Fruit fly (Drosophila melanogaster) whole organism, embryonic: ENCODE data around the gene CG12096.

Experiments
- Atf6 ChIP-seq: fragments of 200-800 bp; sonication (Bioruptor generic); IDR thresholded peaks from 2 replicates; pipeline ENCODE4 v1.3.6; 2022; ENCODE audit warnings: missing biosample characterization, missing genetic modification characterization
- CG10959 ChIP-seq: fragments of 200-800 bp; sonication (Bioruptor generic); IDR thresholded peaks from 2 replicates; pipeline ENCODE4 v1.3.6; 2022; ENCODE audit warnings: missing biosample characterization, missing genetic modification characterization
- CG11456 ChIP-seq: fragments of 200-800 bp; sonication (Bioruptor generic); IDR thresholded peaks from 3 replicates; pipeline ENCODE4 v1.3.6; 2022; ENCODE audit warnings: missing biosample characterization, missing genetic modification characterization
- CG11696 ChIP-seq: fragments of 200-800 bp; sonication (Bioruptor generic); IDR thresholded peaks from 2 replicates; pipeline ENCODE4 v1.3.6; 2022; ENCODE audit warnings: missing biosample characterization, missing genetic modification characterization
- CG1233 ChIP-seq: fragments of 200-800 bp; sonication (Bioruptor generic); optimal IDR thresholded peaks from 4 replicates; lab custom pipeline; 2018; ENCODE audit warnings: missing biosample characterization, mild to moderate bottlenecking, missing genetic modification characterization
- CG13287 ChIP-seq: fragments of 200-800 bp; sonication (Bioruptor generic); IDR thresholded peaks from 2 replicates; pipeline ENCODE4 v1.3.6; 2022; ENCODE audit warnings: missing biosample characterization, missing genetic modification characterization; ENCODE audit not compliant: partially characterized antibody
- CG13424 ChIP-seq: fragments of 200-800 bp; sonication (Bioruptor generic); optimal IDR thresholded peaks from 2 replicates; lab custom pipeline; 2019; ENCODE audit warnings: missing biosample characterization, mild to moderate bottlenecking, missing genetic modification characterization, moderate library complexity
- CG1603 ChIP-seq: fragments of 200-800 bp; sonication (Bioruptor generic); optimal IDR thresholded peaks from 2 replicates; lab custom pipeline; 2019; ENCODE audit warnings: missing biosample characterization, mild to moderate bottlenecking, missing genetic modification characterization, moderate library complexity
- CG1647 ChIP-seq: fragments of 200-800 bp; sonication (Bioruptor generic); optimal IDR thresholded peaks from 3 replicates; lab custom pipeline; 2016; ENCODE audit warnings: missing biosample characterization, missing genetic modification characterization
- CG17568 ChIP-seq: fragments of 200-800 bp; sonication (Bioruptor generic); optimal IDR thresholded peaks from 2 replicates; lab custom pipeline; 2018; ENCODE audit warnings: missing biosample characterization, mild to moderate bottlenecking, missing genetic modification characterization, moderate library complexity
- CG2202 ChIP-seq: fragments of 200-800 bp; sonication (Bioruptor generic); optimal IDR thresholded peaks from 2 replicates; lab custom pipeline; 2018; ENCODE audit warnings: missing biosample characterization, mild to moderate bottlenecking, missing genetic modification characterization
- CG2875 ChIP-seq: fragments of 200-800 bp; sonication (Bioruptor generic); optimal IDR thresholded peaks from 2 replicates; lab custom pipeline; 2017; ENCODE audit warnings: missing biosample characterization, mild to moderate bottlenecking, missing genetic modification characterization, missing genetic modification reagents
- CG30020 ChIP-seq: fragments of 200-800 bp; optimal IDR thresholded peaks from 2 replicates; lab custom pipeline; 2019; ENCODE audit warnings: missing biosample characterization, mild to moderate bottlenecking, missing genetic modification characterization, moderate library complexity
- CG31388 ChIP-seq: fragments of 200-800 bp; sonication (Bioruptor generic); optimal IDR thresholded peaks from 2 replicates; lab custom pipeline; 2016; ENCODE audit warnings: missing biosample characterization, missing genetic modification characterization
- CG3407 ChIP-seq: fragments of 200-800 bp; sonication (Bioruptor generic); optimal IDR thresholded peaks from 2 replicates; lab custom pipeline; 2018; ENCODE audit warnings: missing biosample characterization, mild to moderate bottlenecking, missing genetic modification characterization
- CG34376 ChIP-seq: fragments of 200-800 bp; sonication (Bioruptor generic); optimal IDR thresholded peaks from 2 replicates; lab custom pipeline; 2018; ENCODE audit warnings: missing biosample characterization, mild to moderate bottlenecking, missing genetic modification characterization
- CG42726 ChIP-seq: fragments of 200-800 bp; sonication (Bioruptor generic); IDR thresholded peaks from 2 replicates; pipeline ENCODE4 v1.3.6; 2022; ENCODE audit warnings: missing biosample characterization, missing genetic modification characterization; ENCODE audit not compliant: partially characterized antibody
- CG6272 ChIP-seq: fragments of 200-800 bp; sonication (Bioruptor generic); IDR thresholded peaks from 2 replicates; pipeline ENCODE4 v1.3.6; 2022; ENCODE audit warnings: missing biosample characterization, missing genetic modification characterization
- CG7556 ChIP-seq: fragments of 200-800 bp; sonication (Bioruptor generic); optimal IDR thresholded peaks from 2 replicates; lab custom pipeline; 2017; ENCODE audit warnings: missing biosample characterization, mild to moderate bottlenecking, missing genetic modification characterization
- CG7839 ChIP-seq: fragments of 200-800 bp; sonication (Bioruptor generic); optimal IDR thresholded peaks from 3 replicates; lab custom pipeline; 2018; ENCODE audit warnings: missing biosample characterization, mild to moderate bottlenecking, missing genetic modification characterization, moderate library complexity
- CG8478 ChIP-seq: fragments of >200 bp; optimal IDR thresholded peaks from 2 replicates; lab custom pipeline; 2018
- CG9876 ChIP-seq: fragments of 200-800 bp; sonication (Bioruptor generic); optimal IDR thresholded peaks from 2 replicates; lab custom pipeline; 2016; ENCODE audit warnings: missing biosample characterization, missing genetic modification characterization
- Dip3 ChIP-seq: fragments of 200-800 bp; sonication (Bioruptor generic); optimal IDR thresholded peaks from 3 replicates; lab custom pipeline; 2016; ENCODE audit warnings: missing biosample characterization, missing genetic modification characterization
- Dll ChIP-seq: fragments of 200-800 bp; sonication (Bioruptor generic); IDR thresholded peaks from 4 replicates; pipeline ENCODE4 v1.3.6; 2022; ENCODE audit warnings: missing biosample characterization, missing genetic modification characterization; ENCODE audit not compliant: partially characterized antibody
- Fer1 ChIP-seq: fragments of 200-800 bp; sonication (Bioruptor generic); optimal IDR thresholded peaks from 2 replicates; lab custom pipeline; 2017; ENCODE audit warnings: missing biosample characterization, mild to moderate bottlenecking, missing genetic modification characterization
- H2.0 ChIP-seq: fragments of 200-800 bp; sonication (Bioruptor generic); IDR thresholded peaks from 2 replicates; pipeline ENCODE4 v1.3.6; 2022; ENCODE audit warnings: missing biosample characterization, missing genetic modification characterization
- Hmr ChIP-seq: fragments of 200-800 bp; sonication (Bioruptor generic); optimal IDR thresholded peaks from 3 replicates; lab custom pipeline; 2017; ENCODE audit warnings: mild to moderate bottlenecking, missing biosample characterization, missing genetic modification reagents, missing genetic modification characterization
- Jarid2 ChIP-seq: fragments of 200-800 bp; sonication (Bioruptor generic); optimal IDR thresholded peaks from 3 replicates; lab custom pipeline; 2017; ENCODE audit warnings: mild to moderate bottlenecking, missing biosample characterization, missing genetic modification reagents, missing genetic modification characterization
- Nf-YB ChIP-seq: fragments of 200-800 bp; sonication (Bioruptor generic); optimal IDR thresholded peaks from 3 replicates; lab custom pipeline; 2019; ENCODE audit warnings: missing biosample characterization, mild to moderate bottlenecking, missing genetic modification characterization, moderate library complexity
- Ravus ChIP-seq: fragments of 200-800 bp; sonication (Bioruptor generic); IDR thresholded peaks from 2 replicates; pipeline ENCODE4 v1.3.6; 2022; ENCODE audit warnings: missing biosample characterization, missing genetic modification characterization
- Usf ChIP-seq: fragments of 200-800 bp; sonication (Bioruptor generic); optimal IDR thresholded peaks from 2 replicates; lab custom pipeline; 2017; ENCODE audit warnings: missing genotype, missing biosample characterization, missing genetic modification characterization
- abd-A ChIP-seq: fragments of 200-800 bp; sonication (Bioruptor generic); optimal IDR thresholded peaks from 3 replicates; lab custom pipeline; 2019; ENCODE audit warnings: missing biosample characterization, mild to moderate bottlenecking, missing genetic modification characterization, moderate library complexity
- ara ChIP-seq: fragments of 200-800 bp; sonication (Bioruptor generic); IDR thresholded peaks from 2 replicates; pipeline ENCODE4 v1.3.6; 2022; ENCODE audit warnings: missing biosample characterization, missing genetic modification characterization
- cas ChIP-seq: fragments of 200-800 bp; sonication (Bioruptor generic); IDR thresholded peaks from 2 replicates; pipeline ENCODE4 v1.3.6; 2022; ENCODE audit warnings: missing biosample characterization, missing genetic modification characterization
- corto ChIP-seq: fragments of 200-800 bp; sonication (Bioruptor generic); optimal IDR thresholded peaks from 2 replicates; lab custom pipeline; 2016; ENCODE audit warnings: missing biosample characterization, mild to moderate bottlenecking, missing genetic modification characterization, moderate library complexity
- disco-r ChIP-seq: fragments of 200-800 bp; sonication (Bioruptor generic); optimal IDR thresholded peaks from 2 replicates; lab custom pipeline; 2016; ENCODE audit warnings: missing biosample characterization, missing genetic modification characterization
- eve ChIP-seq, 2 experiments: fragments of >200 bp; optimal IDR thresholded peaks; 2 replicates each; lab custom pipeline; 2017; ENCODE audit warnings: missing biosample characterization in 2 of 2, missing genetic modification characterization in 2 of 2
- ewg ChIP-seq: fragments of 200-800 bp; sonication (Bioruptor generic); optimal IDR thresholded peaks from 3 replicates; lab custom pipeline; 2017; ENCODE audit warnings: mild to moderate bottlenecking, missing biosample characterization, missing genetic modification reagents, missing genetic modification characterization
- fd96Cb ChIP-seq: fragments of 200-800 bp; sonication (Bioruptor generic); optimal IDR thresholded peaks from 2 replicates; lab custom pipeline; 2018; ENCODE audit warnings: missing biosample characterization, mild to moderate bottlenecking, missing genetic modification characterization, moderate library complexity
- jing ChIP-seq: fragments of 200-800 bp; sonication (Bioruptor generic); optimal IDR thresholded peaks from 2 replicates; lab custom pipeline; 2018; ENCODE audit warnings: missing biosample characterization, mild to moderate bottlenecking, missing genetic modification characterization
- ken ChIP-seq: fragments of 200-800 bp; sonication (Bioruptor generic); IDR thresholded peaks from 3 replicates; pipeline ENCODE4 v1.3.6; 2022; ENCODE audit warnings: missing biosample characterization, missing genetic modification characterization
- knrl ChIP-seq: fragments of 200-800 bp; sonication (Bioruptor generic); IDR thresholded peaks from 3 replicates; pipeline ENCODE4 v1.3.6; 2022; ENCODE audit warnings: missing biosample characterization, missing genetic modification characterization; ENCODE audit not compliant: partially characterized antibody
- pho ChIP-seq: fragments of 200-800 bp; sonication (Bioruptor generic); optimal IDR thresholded peaks from 2 replicates; lab custom pipeline; 2016; ENCODE audit warnings: missing biosample characterization, missing genetic modification characterization
- pita ChIP-seq: fragments of 200-800 bp; sonication (Bioruptor generic); optimal IDR thresholded peaks from 2 replicates; lab custom pipeline; 2017; ENCODE audit warnings: missing biosample characterization, mild to moderate bottlenecking, missing genetic modification characterization
- repo ChIP-seq: fragments of 200-800 bp; sonication (Bioruptor generic); optimal IDR thresholded peaks from 2 replicates; lab custom pipeline; 2016; ENCODE audit warnings: missing biosample characterization, missing genetic modification characterization
- sens-2 ChIP-seq: fragments of 200-800 bp; sonication (Bioruptor generic); IDR thresholded peaks from 2 replicates; pipeline ENCODE4 v1.3.6; 2022; ENCODE audit warnings: missing biosample characterization, missing genetic modification characterization
- shn ChIP-seq: fragments of 200-800 bp; sonication (Bioruptor generic); optimal IDR thresholded peaks from 3 replicates; lab custom pipeline; 2016; ENCODE audit warnings: missing biosample characterization, missing genetic modification characterization
- sima ChIP-seq: fragments of 200-800 bp; sonication (Bioruptor generic); optimal IDR thresholded peaks from 2 replicates; lab custom pipeline; 2016; ENCODE audit warnings: missing biosample characterization, missing genetic modification characterization
- tap ChIP-seq: fragments of 200-800 bp; optimal IDR thresholded peaks from 3 replicates; lab custom pipeline; 2019; ENCODE audit warnings: missing biosample characterization, mild to moderate bottlenecking, missing genetic modification characterization, moderate library complexity
- toy ChIP-seq: fragments of 200-800 bp; sonication (Bioruptor generic); IDR thresholded peaks from 2 replicates; pipeline ENCODE4 v1.3.6; 2022; ENCODE audit warnings: missing biosample characterization, missing genetic modification characterization
- vnd ChIP-seq: fragments of 200-800 bp; sonication (Bioruptor generic); IDR thresholded peaks from 3 replicates; pipeline ENCODE4 v1.3.6; 2022; ENCODE audit warnings: missing biosample characterization, missing genetic modification characterization; ENCODE audit not compliant: partially characterized antibody

The CG12096 gene

DNA sequence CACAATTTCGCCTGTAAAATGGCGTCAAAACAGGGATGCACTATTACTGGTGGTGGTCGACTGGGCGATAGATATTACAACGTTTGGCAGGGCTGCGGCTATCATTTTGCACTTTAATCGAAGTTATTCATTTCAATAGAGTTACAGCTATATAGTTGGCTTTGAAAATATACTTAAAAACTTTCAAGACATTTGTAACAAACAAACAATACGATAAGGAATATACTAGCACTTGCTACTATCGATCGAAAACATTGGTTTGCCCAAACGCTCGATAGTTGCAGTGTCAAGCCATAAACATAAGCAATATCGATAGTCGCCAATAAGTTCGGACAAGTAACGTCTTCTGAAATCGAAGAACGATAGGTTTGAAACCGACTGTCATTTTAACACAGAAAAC, at the start of gene CG12096, which contains the start of gene Bap60:
TSS of gene CG12096 (plus strand) at position 124 of the 400 bp plus-strand sequence.
TSS of gene Bap60 (minus strand) at position 28 of the 400 bp plus-strand sequence.
- TF ChIP-seq CG2875 = no peak
- TF ChIP-seq CG3407 (GFP tag; lab: Kevin White, UChicago) = no peak
- peak; percentile 30; the same call in 1 of the 2 replicates for TF ChIP-seq H2.0 (GFP tag; lab: Robert Waterston, UW)
- no peak for TF ChIP-seq tap (tag; lab: Kevin White, UChicago)
- TF ChIP-seq Ravus (GFP tag; lab: Robert Waterston, UW) = no peak
- peak; percentile 74 for TF ChIP-seq CG9876
- peak; percentile 26; the same call in 1 of the 2 replicates for TF ChIP-seq Atf6 (GFP tag; lab: Robert Waterston, UW)
- TF ChIP-seq CG8478 = no peak
- peak; percentile 43 for TF ChIP-seq CG42726 (GFP tag; lab: Robert Waterston, UW)
- TF ChIP-seq Jarid2 = peak; percentile 9
- TF ChIP-seq CG1603 (tag; lab: Kevin White, UChicago) = peak; percentile 86
- TF ChIP-seq eve (GFP tag; optimal IDR thresholded peaks at IDR 0.05; lab: Kevin White, UChicago) = no peak
- peak; percentile 57 for TF ChIP-seq CG34376
- peak; percentile 80 for TF ChIP-seq Dip3
- TF ChIP-seq ewg = peak; percentile 45
- peak; percentile 84 for TF ChIP-seq pho (GFP tag; lab: Kevin White, UChicago)
- TF ChIP-seq Dll (GFP tag; lab: Robert Waterston, UW) = peak; percentile 97
- TF ChIP-seq shn (GFP tag; lab: Kevin White, UChicago) = peak; percentile 85
- TF ChIP-seq CG7839 (tag; lab: Kevin White, UChicago) = peak; percentile 80
- peak; percentile 26 for TF ChIP-seq jing
- TF ChIP-seq CG1233 (GFP tag; lab: Kevin White, UChicago) = peak; percentile 62
- no peak for TF ChIP-seq corto (GFP tag; lab: Kevin White, UChicago)
- peak; percentile 45 for TF ChIP-seq Nf-YB (GFP tag; lab: Kevin White, UChicago)
- peak; percentile 65 for TF ChIP-seq repo
- TF ChIP-seq CG1647 (GFP tag; lab: Kevin White, UChicago) = peak; percentile 67
- TF ChIP-seq CG13424 = peak; percentile 83
- no peak for TF ChIP-seq CG17568 (GFP tag; lab: Kevin White, UChicago)
- peak; percentile 57 for TF ChIP-seq disco-r (GFP tag; lab: Kevin White, UChicago)
- no peak for TF ChIP-seq CG11696
- peak; percentile 56 for TF ChIP-seq fd96Cb
- TF ChIP-seq sens-2 = no peak
- peak; percentile 97 for TF ChIP-seq knrl (GFP tag; lab: Robert Waterston, UW)
- TF ChIP-seq cas (GFP tag; lab: Robert Waterston, UW) = peak; percentile 39; the same call in 1 of the 2 replicates
- TF ChIP-seq sima (GFP tag; lab: Kevin White, UChicago) = peak; percentile 11
- no peak for TF ChIP-seq CG31388 (GFP tag; lab: Kevin White, UChicago)
- no peak for TF ChIP-seq abd-A
- peak; percentile 38; the same call in 1 of the 3 replicates for TF ChIP-seq CG11456 (GFP tag; lab: Robert Waterston, UW)
- no peak for TF ChIP-seq CG10959
- TF ChIP-seq ara (GFP tag; lab: Robert Waterston, UW) = peak; percentile 26; the same call in 1 of the 2 replicates
- TF ChIP-seq CG7556 (GFP tag; lab: Kevin White, UChicago) = peak; percentile 60
- TF ChIP-seq Fer1 (GFP tag; lab: Kevin White, UChicago) = peak; percentile 70
- TF ChIP-seq ken (GFP tag; lab: Robert Waterston, UW) = no peak
- TF ChIP-seq vnd (GFP tag; lab: Robert Waterston, UW) = peak; percentile 95
- peak; percentile 46 for TF ChIP-seq CG2202 (tag; lab: Kevin White, UChicago)
- peak; percentile 56 for TF ChIP-seq Usf (GFP tag; lab: Kevin White, UChicago)
- TF ChIP-seq pita = no peak
- peak; percentile 95 for TF ChIP-seq CG13287
- TF ChIP-seq toy (GFP tag; lab: Robert Waterston, UW) = no peak
- no peak for TF ChIP-seq Hmr (GFP tag; lab: Kevin White, UChicago)
- peak; percentile 44 for TF ChIP-seq CG6272 (GFP tag; lab: Robert Waterston, UW)
- peak; percentile 83 for TF ChIP-seq CG30020 (tag; lab: Kevin White, UChicago)
